Worm (Caenorhabditis elegans) whole organism, early embryonic: Measurements from ENCODE around the gene Y38H6C.24.

Experiments used
- F13C5.2 ChIP-seq: sonication (generic microtip); optimal IDR thresholded peaks from 2 replicates; lab custom pipeline; 2017; ENCODE audit warnings: mild to moderate bottlenecking, missing genetic modification characterization, inconsistent platforms, missing compliant biosample characterization
- ama-1 ChIP-seq: fragments of 150-350 bp; optimal IDR thresholded peaks from 2 replicates; lab custom pipeline; 2014
- hmbx-1 ChIP-seq: sonication (generic microtip); optimal IDR thresholded peaks from 2 replicates; lab custom pipeline; 2016; ENCODE audit warnings: mild to moderate bottlenecking, missing genetic modification characterization, missing compliant biosample characterization
- tra-4 ChIP-seq: sonication (generic microtip); optimal IDR thresholded peaks from 2 replicates; lab custom pipeline; 2017; ENCODE audit warnings: missing genetic modification characterization, missing compliant biosample characterization

- TF ChIP-seq F13C5.2 (tag; lab: Kevin White, UChicago) (no peak), tra-4 (tag; lab: Kevin White, UChicago) (no peak), ama-1 (no peak), hmbx-1 (no peak)
Observed at ce11 chrV:20555120-20555519, 28.9 kb downstream of the Y38H6C.24 start, which contains the start of gene Y38H6C.21.
